Worm (Caenorhabditis elegans) whole organism, L4 larva: ENCODE results near the gene Y7A5A.20.

Experiments used
- F44E2.7 ChIP-seq: fragments of 200-800 bp; sonication (Bioruptor generic); IDR thresholded peaks from 2 replicates; pipeline ENCODE4 v2.1.2; 2022; ENCODE audit warnings: missing genetic modification characterization, missing compliant biosample characterization
- F49E8.2 ChIP-seq: sonication (generic microtip); optimal IDR thresholded peaks from 2 replicates; lab custom pipeline; 2016; ENCODE audit warnings: missing compliant biosample characterization, mild to moderate bottlenecking, missing genetic modification characterization, borderline replicate concordance
- R02D3.7 ChIP-seq: fragments of 150-350 bp; sonication (generic microtip); optimal IDR thresholded peaks from 3 replicates; lab custom pipeline; 2014; ENCODE audit warnings: missing biosample characterization, missing genetic modification characterization
- T20F7.1 ChIP-seq: fragments of 200-800 bp; sonication (Bioruptor generic); optimal IDR thresholded peaks from 2 replicates; lab custom pipeline; 2018; ENCODE audit warnings: mild to moderate bottlenecking, missing genetic modification characterization, missing compliant biosample characterization
- Y48G9A.11 ChIP-seq: fragments of 200-800 bp; sonication (Bioruptor generic); IDR thresholded peaks from 2 replicates; pipeline ENCODE4 v1.3.6; 2022; ENCODE audit warnings: missing genetic modification reagents, missing genetic modification characterization, missing compliant biosample characterization
- ZK546.5 ChIP-seq, 2 experiments: sonication (generic microtip); optimal IDR thresholded peaks; 2 replicates each; lab custom pipeline; 2017; ENCODE audit warnings: missing biosample characterization in 2 of 2, missing genetic modification characterization in 2 of 2
- aha-1 ChIP-seq: fragments of 150-350 bp; peaks from one replicate; lab custom pipeline; 2014; ENCODE audit warnings: missing biosample characterization, missing genetic modification characterization
- aly-2 ChIP-seq: sonication (generic microtip); optimal IDR thresholded peaks from 2 replicates; lab custom pipeline; 2018; ENCODE audit warnings: missing biosample characterization, missing genetic modification characterization
- ceh-20 ChIP-seq: fragments of 200-800 bp; sonication (Bioruptor generic); IDR thresholded peaks from 2 replicates; pipeline ENCODE4 v1.3.6; 2022; ENCODE audit warnings: missing genetic modification reagents, missing genetic modification characterization, missing compliant biosample characterization
- ceh-28 ChIP-seq: fragments of 150-350 bp; optimal IDR thresholded peaks from 2 replicates; lab custom pipeline; 2014; ENCODE audit warnings: missing biosample characterization, missing genetic modification reagents, missing genetic modification characterization
- ceh-32 ChIP-seq: sonication (generic microtip); optimal IDR thresholded peaks from 2 replicates; lab custom pipeline; 2016; ENCODE audit warnings: mild to moderate bottlenecking, missing genetic modification characterization, missing compliant biosample characterization; ENCODE audit not compliant: poor library complexity
- ces-1 ChIP-seq: fragments of 150-350 bp; sonication (generic microtip); optimal IDR thresholded peaks from 4 replicates; lab custom pipeline; 2014; ENCODE audit warnings: missing biosample characterization, missing genetic modification reagents, missing genetic modification characterization
- cey-2 ChIP-seq: sonication (generic microtip); optimal IDR thresholded peaks from 3 replicates; lab custom pipeline; 2017; ENCODE audit warnings: missing genetic modification characterization, mild to moderate bottlenecking, missing compliant biosample characterization, antibody characterized with exemption, borderline replicate concordance; ENCODE audit not compliant: insufficient read depth
- daf-19 ChIP-seq: fragments of 200-800 bp; sonication (Bioruptor generic); conservative IDR thresholded peaks from 2 replicates; pipeline ENCODE4 v1.3.6; 2022; ENCODE audit warnings: missing genetic modification characterization, missing compliant biosample characterization
- daf-8 ChIP-seq: fragments of 200-800 bp; sonication (Bioruptor generic); IDR thresholded peaks from 2 replicates; pipeline ENCODE4 v1.3.6; 2022; ENCODE audit warnings: missing genetic modification characterization, missing compliant biosample characterization
- dmd-9 ChIP-seq: fragments of 200-800 bp; sonication (Bioruptor generic); IDR thresholded peaks from 2 replicates; pipeline ENCODE4 v1.3.6; 2022; ENCODE audit warnings: missing genetic modification reagents, missing genetic modification characterization, missing compliant biosample characterization
- duxl-1 ChIP-seq: sonication (generic microtip); optimal IDR thresholded peaks from 2 replicates; lab custom pipeline; 2016; ENCODE audit warnings: mild to moderate bottlenecking, missing genetic modification characterization, moderate library complexity, missing compliant biosample characterization; ENCODE audit not compliant: poor library complexity
- dve-1 ChIP-seq: sonication (generic microtip); optimal IDR thresholded peaks from 2 replicates; lab custom pipeline; 2017; ENCODE audit warnings: antibody characterized with exemption, mild to moderate bottlenecking, missing genetic modification characterization, missing compliant biosample characterization; ENCODE audit not compliant: insufficient read depth
- egl-43 ChIP-seq: fragments of 200-800 bp; sonication (Bioruptor generic); IDR thresholded peaks from 2 replicates; pipeline ENCODE4 v1.3.6; 2022; ENCODE audit warnings: missing genetic modification reagents, missing genetic modification characterization, missing compliant biosample characterization
- fkh-10 ChIP-seq: fragments of 150-350 bp; optimal IDR thresholded peaks from 2 replicates; lab custom pipeline; 2014; ENCODE audit warnings: missing biosample characterization, missing genetic modification reagents, missing genetic modification characterization
- hlh-11 ChIP-seq: fragments of 200-800 bp; sonication (Bioruptor generic); optimal IDR thresholded peaks from 2 replicates; lab custom pipeline; 2018; ENCODE audit warnings: mild to moderate bottlenecking, missing genetic modification characterization, missing compliant biosample characterization
- jun-1 ChIP-seq: fragments of 150-350 bp; optimal IDR thresholded peaks from 2 replicates; lab custom pipeline; 2014; ENCODE audit warnings: missing biosample characterization, missing genetic modification reagents, missing genetic modification characterization
- lin-1 ChIP-seq: fragments of 200-800 bp; sonication (Bioruptor generic); IDR thresholded peaks from 2 replicates; pipeline ENCODE4 v1.3.6; 2022; ENCODE audit warnings: missing genetic modification reagents, missing genetic modification characterization, missing compliant biosample characterization
- lin-29 ChIP-seq: fragments of 200-800 bp; sonication (Bioruptor generic); IDR thresholded peaks from 2 replicates; pipeline ENCODE4 v1.3.6; 2022; ENCODE audit warnings: missing genetic modification reagents, missing genetic modification characterization, missing compliant biosample characterization
- lin-38 ChIP-seq: fragments of 200-800 bp; sonication (Bioruptor generic); IDR thresholded peaks from 2 replicates; pipeline ENCODE4 v1.3.6; 2022; ENCODE audit warnings: missing genetic modification reagents, missing genetic modification characterization, missing compliant biosample characterization
- lir-3 ChIP-seq: sonication (generic microtip); optimal IDR thresholded peaks from 2 replicates; lab custom pipeline; 2016; ENCODE audit warnings: mild to moderate bottlenecking, missing genetic modification characterization, missing compliant biosample characterization
- lsy-2 ChIP-seq, 2 experiments: fragments of 150-350 bp in 1 of 2; sonication (generic microtip) in 1 of 2; optimal IDR thresholded peaks; 2 replicates each; lab custom pipeline; 2014 to 2017; ENCODE audit warnings: missing biosample characterization in 2 of 2, missing genetic modification characterization in 2 of 2
- madf-5 ChIP-seq, 2 experiments: fragments of 200-800 bp; sonication (Bioruptor generic); IDR thresholded peaks; 2 replicates each; pipeline ENCODE4 v1.3.6; 2022; ENCODE audit warnings: missing compliant biosample characterization in 2 of 2, missing genetic modification characterization in 2 of 2
- mdl-1 ChIP-seq, 2 experiments: fragments of 150-350 bp in 1 of 2; sonication (generic microtip) in 1 of 2; optimal IDR thresholded peaks; 2 replicates each; lab custom pipeline; 2014 to 2017; ENCODE audit warnings: missing biosample characterization in 2 of 2, missing genetic modification characterization in 2 of 2
- mep-1 ChIP-seq: fragments of 150-350 bp; sonication (generic microtip); optimal IDR thresholded peaks from 3 replicates; lab custom pipeline; 2014; ENCODE audit warnings: missing biosample characterization, missing genetic modification characterization
- mxl-2 ChIP-seq: fragments of 200-800 bp; sonication (Bioruptor generic); conservative IDR thresholded peaks from 2 replicates; pipeline ENCODE4 v1.3.6; 2022; ENCODE audit warnings: missing genetic modification reagents, missing genetic modification characterization, missing compliant biosample characterization
- mxl-3 ChIP-seq: fragments of 200-800 bp; sonication (Bioruptor generic); optimal IDR thresholded peaks from 2 replicates; lab custom pipeline; 2018; ENCODE audit warnings: mild to moderate bottlenecking, missing genetic modification characterization, missing compliant biosample characterization
- nhr-102 ChIP-seq: sonication (generic microtip); optimal IDR thresholded peaks from 2 replicates; lab custom pipeline; 2016; ENCODE audit warnings: mild to moderate bottlenecking, missing genetic modification characterization, moderate library complexity, missing compliant biosample characterization
- nhr-11 ChIP-seq: fragments of 150-350 bp; optimal IDR thresholded peaks from 2 replicates; lab custom pipeline; 2014; ENCODE audit warnings: missing biosample characterization, missing genetic modification characterization
- nhr-111 ChIP-seq: fragments of 200-800 bp; sonication (Bioruptor generic); optimal IDR thresholded peaks from 2 replicates; lab custom pipeline; 2018; ENCODE audit warnings: mild to moderate bottlenecking, missing genetic modification characterization, missing compliant biosample characterization
- nhr-25 ChIP-seq: sonication (generic microtip); optimal IDR thresholded peaks from 2 replicates; lab custom pipeline; 2017; ENCODE audit warnings: missing genetic modification characterization, mild to moderate bottlenecking, missing compliant biosample characterization, antibody characterized with exemption, moderate library complexity, borderline replicate concordance; ENCODE audit not compliant: insufficient read depth
- nhr-28 ChIP-seq: fragments of 150-350 bp; optimal IDR thresholded peaks from 2 replicates; lab custom pipeline; 2014; ENCODE audit warnings: missing biosample characterization, missing genetic modification characterization
- nhr-42 ChIP-seq: fragments of 200-800 bp; sonication (Bioruptor generic); IDR thresholded peaks from 2 replicates; pipeline ENCODE4 v1.3.6; 2022; ENCODE audit warnings: missing genetic modification characterization, missing compliant biosample characterization
- php-3 ChIP-seq: fragments of 200-800 bp; sonication (Bioruptor generic); IDR thresholded peaks from 2 replicates; pipeline ENCODE4 v1.3.6; 2022; ENCODE audit warnings: missing genetic modification reagents, missing genetic modification characterization, missing compliant biosample characterization
- set-16 ChIP-seq: fragments of 200-800 bp; sonication (Bioruptor generic); IDR thresholded peaks from 2 replicates; pipeline ENCODE4 v1.3.6; 2022; ENCODE audit warnings: missing genetic modification reagents, missing genetic modification characterization, missing compliant biosample characterization
- skn-1 ChIP-seq: fragments of 150-350 bp; optimal IDR thresholded peaks from 2 replicates; lab custom pipeline; 2014; ENCODE audit warnings: missing biosample characterization, missing genetic modification characterization
- snpc-1.2 ChIP-seq: fragments of 200-800 bp; sonication (Bioruptor generic); IDR thresholded peaks from 2 replicates; pipeline ENCODE4 v1.3.6; 2022; ENCODE audit warnings: missing genetic modification reagents, missing genetic modification characterization, missing compliant biosample characterization
- tra-1 ChIP-seq: fragments of 200-800 bp; sonication (Bioruptor generic); IDR thresholded peaks from 2 replicates; pipeline ENCODE4 v1.3.6; 2022; ENCODE audit warnings: missing genetic modification reagents, missing genetic modification characterization, missing compliant biosample characterization
- unc-39 ChIP-seq: sonication (generic microtip); optimal IDR thresholded peaks from 2 replicates; lab custom pipeline; 2017; ENCODE audit warnings: missing biosample characterization, missing genetic modification characterization
- unc-62 ChIP-seq, 3 experiments: fragments of 150-350 bp in 1 of 3; sonication (generic microtip); optimal IDR thresholded peaks in 2 of 3; peaks in 1 of 3; 1 replicate in 1 of 3; 2 replicates in 2 of 3; lab custom pipeline; 2014 to 2017; ENCODE audit warnings: missing biosample characterization in 3 of 3, missing genetic modification characterization in 3 of 3, missing genetic modification reagents in 3 of 3, missing genotype in 1 of 3
- vab-7 ChIP-seq: fragments of 200-800 bp; sonication (Bioruptor generic); IDR thresholded peaks from 2 replicates; pipeline ENCODE4 v1.3.6; 2022; ENCODE audit warnings: missing genetic modification reagents, missing genetic modification characterization, missing compliant biosample characterization
- zfp-2 ChIP-seq: sonication (generic microtip); optimal IDR thresholded peaks from 2 replicates; lab custom pipeline; 2016; ENCODE audit warnings: mild to moderate bottlenecking, missing genetic modification characterization, missing compliant biosample characterization
- zfp-3 ChIP-seq: fragments of 200-800 bp; sonication (Bioruptor generic); conservative IDR thresholded peaks from 2 replicates; pipeline ENCODE4 v1.3.6; 2022; ENCODE audit warnings: missing genetic modification reagents, missing genetic modification characterization, missing compliant biosample characterization
- zip-2 ChIP-seq: fragments of 150-350 bp; optimal IDR thresholded peaks from 2 replicates; lab custom pipeline; 2014; ENCODE audit warnings: missing biosample characterization, missing genetic modification characterization
- ztf-7 ChIP-seq: fragments of 150-350 bp; optimal IDR thresholded peaks from 2 replicates; lab custom pipeline; 2014; ENCODE audit warnings: missing biosample characterization, missing genetic modification characterization

Y7A5A.20 gene

DNA sequence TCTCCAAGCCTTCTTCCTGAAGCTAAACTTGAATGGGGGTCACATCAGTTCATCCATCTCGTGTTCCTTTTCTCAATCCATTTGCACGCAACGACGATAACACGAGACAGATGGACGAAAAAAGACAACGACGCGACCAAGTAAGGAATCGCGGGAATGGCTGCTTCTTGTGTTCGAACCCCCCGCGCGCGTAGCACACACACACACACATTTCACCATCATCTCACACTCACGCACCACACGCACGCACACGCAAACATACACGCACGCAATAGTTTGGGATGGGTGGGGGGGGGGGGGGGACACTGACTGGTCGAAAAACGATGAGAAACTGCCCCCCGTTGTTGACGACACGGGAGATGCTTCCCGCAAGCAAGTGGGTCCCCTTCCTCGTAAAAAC lies 48.8 kb downstream of the Y7A5A.20 start:
- TF ChIP-seq unc-62 (GFP tag; optimal IDR thresholded peaks at IDR 0.05 in 1 of 2; lab: Kevin White, UChicago) (no peak), unc-62 (tag; optimal IDR thresholded peaks at IDR 0.05; lab: Kevin White, UChicago) (no peak), F49E8.2 (tag; lab: Kevin White, UChicago) (no peak), ceh-28 (tag; lab: Kevin White, UChicago) (no peak), lsy-2 (tag; optimal IDR thresholded peaks at IDR 0.05; lab: Kevin White, UChicago) (no peak), T20F7.1 (GFP tag; lab: Kevin White, UChicago) (no peak), nhr-42 (GFP tag; lab: Robert Waterston, UW) (no peak), ZK546.5 (tag; optimal IDR thresholded peaks at IDR 0.05; lab: Kevin White, UChicago) (no peak), daf-8 (GFP tag; lab: Robert Waterston, UW) (no peak), tra-1 (GFP tag; lab: Robert Waterston, UW) (no peak), Y48G9A.11 (GFP tag; lab: Robert Waterston, UW) (no peak), dve-1 (tag; lab: Kevin White, UChicago) (no peak), fkh-10 (no peak), mep-1 (tag; lab: Kevin White, UChicago) (no peak), zip-2 (tag; lab: Kevin White, UChicago) (no peak), cey-2 (tag; lab: Kevin White, UChicago) (no peak), ztf-7 (no peak), lir-3 (tag; lab: Kevin White, UChicago) (no peak), daf-19 (no peak), ceh-20 (GFP tag; lab: Robert Waterston, UW) (peak; percentile 29; the same call in 1 of the 2 replicates), lin-29 (GFP tag; lab: Robert Waterston, UW) (no peak), nhr-28 (tag; lab: Kevin White, UChicago) (peak; percentile 16), nhr-111 (GFP tag; lab: Kevin White, UChicago) (no peak), hlh-11 (tag; lab: Kevin White, UChicago) (peak; percentile 46), set-16 (GFP tag; lab: Robert Waterston, UW) (peak; percentile 46), zfp-2 (tag; lab: Kevin White, UChicago) (no peak), duxl-1 (no peak), zfp-3 (GFP tag; lab: Robert Waterston, UW) (no peak), aly-2 (tag; lab: Kevin White, UChicago) (no peak), lin-38 (GFP tag; lab: Robert Waterston, UW) (no peak), skn-1 (no peak), dmd-9 (GFP tag; lab: Robert Waterston, UW) (no peak), lin-1 (GFP tag; lab: Robert Waterston, UW) (no peak), snpc-1.2 (GFP tag; lab: Robert Waterston, UW) (no peak), ceh-32 (tag; lab: Kevin White, UChicago) (no peak), mxl-2 (no peak), F44E2.7 (GFP tag; lab: Robert Waterston, UW) (no peak), nhr-25 (tag; lab: Kevin White, UChicago) (no peak), madf-5 (GFP tag; IDR thresholded peaks at IDR 0.05; lab: Robert Waterston, UW) (no peak), mxl-3 (peak; percentile 75), php-3 (GFP tag; lab: Robert Waterston, UW) (no peak), nhr-102 (tag; lab: Kevin White, UChicago) (no peak), aha-1 (peak; percentile 51), vab-7 (GFP tag; lab: Robert Waterston, UW) (no peak), R02D3.7 (tag; lab: Kevin White, UChicago) (no peak), nhr-11 (tag; lab: Kevin White, UChicago) (no peak), egl-43 (GFP tag; lab: Robert Waterston, UW) (peak; percentile 57; the same call in 1 of the 2 replicates), unc-39 (tag; lab: Kevin White, UChicago) (no peak), ces-1 (GFP tag; lab: Kevin White, UChicago) (no peak), mdl-1 (tag; optimal IDR thresholded peaks at IDR 0.05; lab: Kevin White, UChicago) (peak in 1 of 2 experiments; percentile 21), jun-1 (tag; lab: Kevin White, UChicago) (no peak)
